Worm (Caenorhabditis elegans) whole organism, L2 larva: ENCODE measurements around the gene ZK666.14.

Experiments
- ama-1 ChIP-seq: fragments of 150-350 bp; optimal IDR thresholded peaks from 2 replicates; lab custom pipeline; 2018; ENCODE audit warnings: inconsistent platforms
- dmd-4 ChIP-seq: sonication (generic microtip); optimal IDR thresholded peaks from 2 replicates; lab custom pipeline; 2017; ENCODE audit warnings: missing biosample characterization, missing genetic modification characterization
- lsy-2 ChIP-seq, 2 experiments: fragments of 150-350 bp in 1 of 2; sonication (generic microtip) in 1 of 2; optimal IDR thresholded peaks; 2 replicates each; lab custom pipeline; 2014 to 2017; ENCODE audit warnings: missing biosample characterization in 2 of 2, missing genetic modification characterization in 2 of 2
- ztf-4 ChIP-seq: fragments of 150-350 bp; optimal IDR thresholded peaks from 2 replicates; lab custom pipeline; 2014; ENCODE audit warnings: missing biosample characterization, missing genetic modification characterization

DNA sequence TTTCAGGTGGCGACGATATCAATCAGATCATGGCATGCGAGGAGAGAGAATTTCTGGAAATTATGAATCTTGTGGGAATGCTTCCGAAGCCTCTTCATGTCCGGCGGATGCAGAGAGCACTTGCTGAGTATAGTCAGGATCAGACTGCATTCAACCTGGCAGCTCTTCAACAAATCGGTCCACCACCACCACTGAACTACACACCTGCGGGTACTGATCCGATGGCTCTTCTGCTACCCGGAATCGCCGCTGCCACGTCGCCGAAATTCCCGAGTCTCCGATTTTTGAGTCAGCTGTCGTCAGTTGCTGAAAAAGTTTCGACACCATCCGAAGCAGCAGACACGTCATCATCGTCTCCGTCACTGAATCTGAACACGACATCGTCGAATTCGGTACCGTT lies 36.3 kb downstream of the ZK666.14 start:
- no peak for TF ChIP-seq ama-1 (lab: Kevin White, UChicago)
- TF ChIP-seq dmd-4 (tag; lab: Kevin White, UChicago): no peak
- no peak for TF ChIP-seq lsy-2 (tag; optimal IDR thresholded peaks at IDR 0.05; lab: Kevin White, UChicago)
- TF ChIP-seq ztf-4 (tag; lab: Kevin White, UChicago): no peak
